Fruit fly (Drosophila melanogaster) whole organism, prepupa: ENCODE results near the gene Es2.

Source experiments
- CG10631 ChIP-seq: fragments of 200-800 bp; sonication (Bioruptor generic); optimal IDR thresholded peaks from 2 replicates; lab custom pipeline; 2016; ENCODE audit warnings: missing biosample characterization, missing genetic modification characterization
- CG11294 ChIP-seq: fragments of 200-800 bp; sonication (Bioruptor generic); IDR thresholded peaks from 2 replicates; pipeline ENCODE4 v1.3.6; 2022; ENCODE audit warnings: missing biosample characterization, missing genetic modification characterization
- CG11902 ChIP-seq: fragments of 200-800 bp; sonication (Bioruptor generic); optimal IDR thresholded peaks from 3 replicates; lab custom pipeline; 2016; ENCODE audit warnings: missing biosample characterization, missing genetic modification characterization
- CG15336 ChIP-seq: fragments of 200-800 bp; sonication (Bioruptor generic); IDR thresholded peaks from 2 replicates; pipeline ENCODE4 v1.3.6; 2022; ENCODE audit warnings: missing biosample characterization, missing genetic modification characterization
- CG16779 ChIP-seq: fragments of 200-800 bp; sonication (Bioruptor generic); optimal IDR thresholded peaks from 3 replicates; lab custom pipeline; 2017; ENCODE audit warnings: missing biosample characterization, mild to moderate bottlenecking, missing genetic modification characterization
- CG31627 ChIP-seq: fragments of 200-800 bp; sonication (Bioruptor generic); optimal IDR thresholded peaks from 3 replicates; lab custom pipeline; 2016; ENCODE audit warnings: missing biosample characterization, missing genetic modification characterization
- CG3919 ChIP-seq: fragments of 200-800 bp; sonication (Bioruptor generic); optimal IDR thresholded peaks from 3 replicates; lab custom pipeline; 2016; ENCODE audit warnings: missing biosample characterization, missing genetic modification characterization
- CG4318 ChIP-seq: fragments of 200-800 bp; sonication (Bioruptor generic); optimal IDR thresholded peaks from 3 replicates; lab custom pipeline; 2017; ENCODE audit warnings: missing biosample characterization, mild to moderate bottlenecking, missing genetic modification characterization
- CG6276 ChIP-seq: fragments of 200-800 bp; sonication (Bioruptor generic); optimal IDR thresholded peaks from 2 replicates; lab custom pipeline; 2017; ENCODE audit warnings: missing biosample characterization, mild to moderate bottlenecking, missing genetic modification characterization
- CG6792 ChIP-seq: fragments of 200-800 bp; sonication (Bioruptor generic); optimal IDR thresholded peaks from 3 replicates; lab custom pipeline; 2016; ENCODE audit warnings: missing biosample characterization, missing genetic modification characterization
- CG6808 ChIP-seq: fragments of 200-800 bp; sonication (Bioruptor generic); optimal IDR thresholded peaks from 3 replicates; lab custom pipeline; 2017; ENCODE audit warnings: missing biosample characterization, missing genetic modification characterization, mild to moderate bottlenecking, moderate library complexity, missing genetic modification reagents
- CG7368 ChIP-seq: fragments of 200-800 bp; sonication (Bioruptor generic); optimal IDR thresholded peaks from 3 replicates; lab custom pipeline; 2016; ENCODE audit warnings: missing biosample characterization, missing genetic modification characterization
- CG8119 ChIP-seq: fragments of 200-800 bp; sonication (Bioruptor generic); IDR thresholded peaks from 3 replicates; pipeline ENCODE4 v1.3.6; 2022; ENCODE audit warnings: missing biosample characterization, missing genetic modification characterization
- CG8319 ChIP-seq: fragments of 200-800 bp; sonication (Bioruptor generic); optimal IDR thresholded peaks from 3 replicates; lab custom pipeline; 2016; ENCODE audit warnings: missing biosample characterization, missing genetic modification characterization
- CG8632 ChIP-seq: fragments of 200-800 bp; sonication (Bioruptor generic); optimal IDR thresholded peaks from 3 replicates; lab custom pipeline; 2016; ENCODE audit warnings: missing biosample characterization, missing genetic modification characterization
- CG9139 ChIP-seq: fragments of 200-800 bp; sonication (Bioruptor generic); optimal IDR thresholded peaks from 3 replicates; lab custom pipeline; 2017; ENCODE audit warnings: missing biosample characterization, mild to moderate bottlenecking, missing genetic modification characterization
- Eip75B ChIP-seq: fragments of 200-800 bp; sonication (Bioruptor generic); optimal IDR thresholded peaks from 3 replicates; lab custom pipeline; 2016; ENCODE audit warnings: missing biosample characterization, missing genetic modification characterization
- Eip78C ChIP-seq: fragments of 200-800 bp; sonication (Bioruptor generic); peaks from one replicate; lab custom pipeline; 2016; ENCODE audit warnings: missing biosample characterization, missing genetic modification characterization
- Eip93F ChIP-seq: fragments of 200-800 bp; sonication (Bioruptor generic); optimal IDR thresholded peaks from 2 replicates; lab custom pipeline; 2016; ENCODE audit warnings: missing biosample characterization, mild to moderate bottlenecking, missing genetic modification characterization
- Ets21C ChIP-seq: fragments of 200-800 bp; sonication (Bioruptor generic); optimal IDR thresholded peaks from 3 replicates; lab custom pipeline; 2016; ENCODE audit warnings: missing biosample characterization, missing genetic modification characterization
- Hr38 ChIP-seq: sonication (Bioruptor generic); optimal IDR thresholded peaks from 2 replicates; lab custom pipeline; 2016; ENCODE audit warnings: missing biosample characterization, missing genetic modification characterization
- Hr39 ChIP-seq: fragments of 200-800 bp; sonication (Bioruptor generic); optimal IDR thresholded peaks from 2 replicates; lab custom pipeline; 2016; ENCODE audit warnings: missing biosample characterization, missing genetic modification characterization
- Hr4 ChIP-seq: fragments of 200-800 bp; sonication (Bioruptor generic); optimal IDR thresholded peaks from 3 replicates; lab custom pipeline; 2016; ENCODE audit warnings: missing biosample characterization, missing genetic modification characterization
- Lpt ChIP-seq: fragments of 200-800 bp; sonication (Bioruptor generic); optimal IDR thresholded peaks from 3 replicates; lab custom pipeline; 2016; ENCODE audit warnings: missing biosample characterization, missing genetic modification characterization
- OdsH ChIP-seq: fragments of 200-800 bp; sonication (Bioruptor generic); optimal IDR thresholded peaks from 3 replicates; lab custom pipeline; 2016; ENCODE audit warnings: missing biosample characterization, missing genetic modification characterization
- Smox ChIP-seq: fragments of 200-800 bp; sonication (Bioruptor generic); optimal IDR thresholded peaks from 3 replicates; lab custom pipeline; 2016; ENCODE audit warnings: missing biosample characterization, missing genetic modification characterization
- Sox14 ChIP-seq: fragments of 200-800 bp; sonication (Bioruptor generic); optimal IDR thresholded peaks from 3 replicates; lab custom pipeline; 2016; ENCODE audit warnings: missing biosample characterization, missing genetic modification characterization
- Sox15 ChIP-seq: fragments of 200-800 bp; sonication (Bioruptor generic); optimal IDR thresholded peaks from 3 replicates; lab custom pipeline; 2016; ENCODE audit warnings: missing biosample characterization, missing genetic modification characterization
- achi ChIP-seq: fragments of 200-800 bp; sonication (Bioruptor generic); optimal IDR thresholded peaks from 3 replicates; lab custom pipeline; 2016; ENCODE audit warnings: missing biosample characterization, missing genetic modification characterization
- acj6 ChIP-seq: fragments of 200-800 bp; sonication (Bioruptor generic); optimal IDR thresholded peaks from 3 replicates; lab custom pipeline; 2016; ENCODE audit warnings: missing biosample characterization, missing genetic modification characterization
- cyc ChIP-seq: fragments of 200-800 bp; sonication (Bioruptor generic); optimal IDR thresholded peaks from 3 replicates; lab custom pipeline; 2016; ENCODE audit warnings: missing biosample characterization, missing genetic modification characterization
- dsx ChIP-seq: fragments of 200-800 bp; optimal IDR thresholded peaks from 3 replicates; lab custom pipeline; 2019; ENCODE audit warnings: missing biosample characterization, mild to moderate bottlenecking, missing genetic modification characterization, moderate library complexity; ENCODE audit not compliant: poor library complexity, severe bottlenecking
- eg ChIP-seq: fragments of 200-800 bp; sonication (Bioruptor generic); IDR thresholded peaks from 3 replicates; pipeline ENCODE4 v1.3.6; 2022; ENCODE audit warnings: missing biosample characterization, missing genetic modification characterization
- esn ChIP-seq: fragments of 200-800 bp; sonication (Bioruptor generic); optimal IDR thresholded peaks from 2 replicates; lab custom pipeline; 2016; ENCODE audit warnings: missing biosample characterization, mild to moderate bottlenecking, missing genetic modification characterization, moderate library complexity
- fd59A ChIP-seq: fragments of 200-800 bp; sonication (Bioruptor generic); optimal IDR thresholded peaks from 2 replicates; lab custom pipeline; 2017; ENCODE audit warnings: missing biosample characterization, mild to moderate bottlenecking, missing genetic modification characterization, missing genetic modification reagents
- fd85E ChIP-seq: fragments of 200-800 bp; sonication (Bioruptor generic); optimal IDR thresholded peaks from 3 replicates; lab custom pipeline; 2016; ENCODE audit warnings: missing biosample characterization, missing genetic modification characterization
- fkh ChIP-seq: fragments of 200-800 bp; sonication (Bioruptor generic); optimal IDR thresholded peaks from 3 replicates; lab custom pipeline; 2017; ENCODE audit warnings: missing biosample characterization, mild to moderate bottlenecking, missing genetic modification characterization, moderate library complexity
- lz ChIP-seq: fragments of 200-800 bp; sonication (Bioruptor generic); optimal IDR thresholded peaks from 3 replicates; lab custom pipeline; 2016; ENCODE audit warnings: missing biosample characterization, missing genetic modification characterization
- net ChIP-seq: fragments of 200-800 bp; sonication (Bioruptor generic); optimal IDR thresholded peaks from 3 replicates; lab custom pipeline; 2016; ENCODE audit warnings: missing biosample characterization, missing genetic modification characterization
- pdm3 ChIP-seq: fragments of 200-800 bp; sonication (Bioruptor generic); optimal IDR thresholded peaks from 3 replicates; lab custom pipeline; 2016; ENCODE audit warnings: missing biosample characterization, missing genetic modification characterization
- salr ChIP-seq, 2 experiments: fragments of 200-800 bp; sonication (Bioruptor generic); optimal IDR thresholded peaks; 3 replicates each; lab custom pipeline; 2016 to 2018; ENCODE audit warnings: missing biosample characterization in 2 of 2, missing genetic modification characterization in 2 of 2, mild to moderate bottlenecking in 1 of 2
- spab ChIP-seq: fragments of 200-800 bp; sonication (Bioruptor generic); optimal IDR thresholded peaks from 2 replicates; lab custom pipeline; 2017; ENCODE audit warnings: missing biosample characterization, mild to moderate bottlenecking, missing genetic modification characterization, missing genetic modification reagents
- ss ChIP-seq, 2 experiments: fragments of 200-800 bp; sonication (Bioruptor generic); optimal IDR thresholded peaks; 2 replicates in 1 of 2; 3 replicates in 1 of 2; lab custom pipeline; 2017 to 2018; ENCODE audit warnings: mild to moderate bottlenecking in 2 of 2, missing biosample characterization in 2 of 2, missing genetic modification characterization in 2 of 2, moderate library complexity in 1 of 2
- svp ChIP-seq: fragments of 200-800 bp; sonication (Bioruptor generic); peaks from one replicate; lab custom pipeline; 2016; ENCODE audit warnings: missing biosample characterization, missing genetic modification characterization
- topi ChIP-seq: fragments of 200-800 bp; sonication (Bioruptor generic); optimal IDR thresholded peaks from 3 replicates; lab custom pipeline; 2016; ENCODE audit warnings: missing biosample characterization, missing genetic modification characterization
- vri ChIP-seq: fragments of 200-800 bp; sonication (Bioruptor generic); optimal IDR thresholded peaks from 3 replicates; lab custom pipeline; 2016; ENCODE audit warnings: missing biosample characterization, mild to moderate bottlenecking, missing genetic modification characterization

Gene Es2

dm6 chrX:8455019-8455555 is 6.2 kb upstream of the Es2 start, which contains the start of gene org-1 (continued):
- TF ChIP-seq fd85E (GFP tag; lab: Kevin White, UChicago) (peak; percentile 33), Smox (GFP tag; lab: Kevin White, UChicago) (peak; percentile 59), CG8319 (GFP tag; lab: Kevin White, UChicago) (peak; percentile 78), net (GFP tag; lab: Kevin White, UChicago) (peak; percentile 87), svp (GFP tag; lab: Kevin White, UChicago) (peak; percentile 88), esn (GFP tag; lab: Kevin White, UChicago) (peak; percentile 70), Sox15 (GFP tag; lab: Kevin White, UChicago) (peak; percentile 79), CG16779 (tag; lab: Kevin White, UChicago) (peak; percentile 73), Hr39 (GFP tag; lab: Kevin White, UChicago) (peak; percentile 60), achi (peak; percentile 89), Sox14 (peak; percentile 84), Eip75B (GFP tag; lab: Kevin White, UChicago) (peak; percentile 88), spab (peak; percentile 87), CG6808 (GFP tag; lab: Kevin White, UChicago) (peak; percentile 91), lz (GFP tag; lab: Kevin White, UChicago) (peak; percentile 69), Ets21C (peak; percentile 49), fd59A (GFP tag; lab: Kevin White, UChicago) (peak; percentile 92), vri (GFP tag; lab: Kevin White, UChicago) (peak; percentile 15), CG8119 (GFP tag; lab: Robert Waterston, UW) (peak; percentile 94), CG4318 (GFP tag; lab: Kevin White, UChicago) (peak; percentile 79), Eip93F (no peak), CG10631 (GFP tag; lab: Kevin White, UChicago) (peak; percentile 91)
- TF ChIP-seq, all 60 proteins: peak for 59

DNA sequence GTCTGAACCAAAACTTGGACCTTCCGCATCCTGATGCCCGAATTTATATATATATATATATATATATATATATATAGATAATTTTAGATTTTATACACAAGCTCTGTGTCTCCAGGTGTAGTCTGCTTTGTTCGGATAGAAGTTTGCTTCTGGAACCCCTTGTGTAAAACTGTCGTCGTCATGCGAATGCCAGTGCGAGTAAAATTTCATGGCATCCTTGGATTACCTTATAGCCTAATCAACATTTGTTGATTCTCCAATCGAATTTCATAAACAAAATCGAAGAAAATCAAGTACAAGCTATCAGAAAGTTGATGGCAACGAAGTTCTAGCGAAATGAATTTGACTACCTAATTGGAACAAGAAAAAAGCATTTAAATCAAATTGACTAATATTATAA is 3.7 kb upstream of the Es2 start, which contains the start of gene CG32713:
TSS of gene CG32713 (minus strand) at position 101 of the 400 bp plus-strand sequence.
- TF ChIP-seq CG11294 (GFP tag; lab: Robert Waterston, UW) (no peak), CG7368 (no peak), acj6 (GFP tag; lab: Kevin White, UChicago) (no peak), Sox14 (no peak), pdm3 (no peak)

- no peak for TF ChIP-seq OdsH (GFP tag; lab: Kevin White, UChicago)
- TF ChIP-seq Lpt (GFP tag; lab: Kevin White, UChicago): no peak
- TF ChIP-seq CG6808 (GFP tag; lab: Kevin White, UChicago): peak; percentile 33
- TF ChIP-seq CG3919 (GFP tag; lab: Kevin White, UChicago): no peak
- TF ChIP-seq CG8632: no peak
- no peak for TF ChIP-seq fd59A (GFP tag; lab: Kevin White, UChicago)
- TF ChIP-seq eg (GFP tag; lab: Robert Waterston, UW): no peak
- TF ChIP-seq Ets21C: no peak
- peak; percentile 49 for TF ChIP-seq vri (GFP tag; lab: Kevin White, UChicago)
- no peak for TF ChIP-seq Hr38 (GFP tag; lab: Kevin White, UChicago)
- TF ChIP-seq CG6276 (GFP tag; lab: Kevin White, UChicago): no peak
- TF ChIP-seq Eip75B (GFP tag; lab: Kevin White, UChicago): no peak
- TF ChIP-seq Sox15 (GFP tag; lab: Kevin White, UChicago): no peak
- peak; percentile 11 to 55 for TF ChIP-seq ss (GFP tag; optimal IDR thresholded peaks at IDR 0.05; lab: Kevin White, UChicago)
- no peak for TF ChIP-seq CG15336 (GFP tag; lab: Robert Waterston, UW)
- TF ChIP-seq acj6 (GFP tag; lab: Kevin White, UChicago): no peak
- no peak for TF ChIP-seq CG9139
- TF ChIP-seq Hr4 (GFP tag; lab: Kevin White, UChicago): no peak
- no peak for TF ChIP-seq dsx (GFP tag; lab: Kevin White, UChicago)
- no peak for TF ChIP-seq CG10631 (GFP tag; lab: Kevin White, UChicago)
- TF ChIP-seq fkh (GFP tag; lab: Kevin White, UChicago): no peak
- no peak for TF ChIP-seq CG6792 (GFP tag; lab: Kevin White, UChicago)
- no peak for TF ChIP-seq CG11902 (GFP tag; lab: Kevin White, UChicago)
- TF ChIP-seq Eip78C (GFP tag; lab: Kevin White, UChicago): peak; percentile 65
- no peak for TF ChIP-seq CG31627 (GFP tag; lab: Kevin White, UChicago)
- TF ChIP-seq Eip93F: no peak
- TF ChIP-seq salr (GFP tag; optimal IDR thresholded peaks at IDR 0.05; lab: Kevin White, UChicago): no peak
- TF ChIP-seq CG4318 (GFP tag; lab: Kevin White, UChicago): no peak
- TF ChIP-seq Smox (GFP tag; lab: Kevin White, UChicago): no peak
- TF ChIP-seq cyc: no peak
- TF ChIP-seq topi (GFP tag; lab: Kevin White, UChicago): no peak
These were observed 1.7 kb upstream of the Es2 start for dm6 chrX:8459452-8460040.
